Worm (Caenorhabditis elegans): Measurements from ENCODE around the gene odr-1.

odr-1 gene

ce11 chrX:13561954-13562353, 11.2 kb upstream of the odr-1 start:
- TF ChIP-seq ceh-9 (tag; optimal IDR thresholded peaks at IDR 0.05): no peak
- no peak for TF ChIP-seq ama-1 (optimal IDR thresholded peaks at IDR 0.05)
- TF ChIP-seq nhr-12 (tag; optimal IDR thresholded peaks at IDR 0.05): no peak
- no peak for TF ChIP-seq lin-15B (tag; optimal IDR thresholded peaks at IDR 0.05)
- no peak for TF ChIP-seq ztf-11 (tag; optimal IDR thresholded peaks at IDR 0.05)
- no peak for TF ChIP-seq nhr-67 (tag; optimal IDR thresholded peaks at IDR 0.05)
- no peak for TF ChIP-seq mml-1 (tag; optimal IDR thresholded peaks at IDR 0.05)
- TF ChIP-seq eor-1 (tag; optimal IDR thresholded peaks at IDR 0.05): no peak
- no peak for TF ChIP-seq pha-4 (tag; optimal IDR thresholded peaks at IDR 0.05)
- TF ChIP-seq unc-39 (tag; optimal IDR thresholded peaks at IDR 0.05): no peak
- TF ChIP-seq jun-1 (tag; optimal IDR thresholded peaks at IDR 0.05): no peak

DNA sequence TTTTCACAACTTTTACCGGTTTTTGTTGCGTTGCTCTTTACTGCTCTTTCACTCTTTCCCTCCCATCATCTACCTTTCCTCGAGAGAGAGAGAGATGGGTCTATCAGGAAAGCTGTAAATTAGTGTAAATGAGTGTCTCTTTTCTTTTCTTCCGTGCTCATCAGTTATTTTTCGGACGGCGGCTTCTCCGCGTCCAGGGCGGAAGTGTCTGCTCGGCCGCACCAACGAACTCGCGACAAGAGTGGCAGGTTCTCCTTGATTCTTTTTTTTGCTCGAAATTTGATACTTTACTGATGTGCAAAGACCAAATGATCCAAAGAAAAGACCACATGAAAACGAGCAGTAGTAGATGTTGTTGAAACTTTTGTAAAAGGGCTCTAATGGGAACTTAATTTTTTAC, 7.9 kb upstream of the odr-1 start:
- TF ChIP-seq aly-2 (tag; optimal IDR thresholded peaks at IDR 0.05): no peak
- peak; percentile 2 for TF ChIP-seq lin-39 (tag; optimal IDR thresholded peaks at IDR 0.05)
- TF ChIP-seq fos-1 (tag; optimal IDR thresholded peaks at IDR 0.05): no peak

- TF ChIP-seq R02D3.7 (tag; optimal IDR thresholded peaks at IDR 0.05) (no peak), unc-39 (tag; optimal IDR thresholded peaks at IDR 0.05) (no peak), daf-12 (tag; optimal IDR thresholded peaks at IDR 0.05) (no peak), jun-1 (tag; optimal IDR thresholded peaks at IDR 0.05) (no peak), nhr-237 (tag; optimal IDR thresholded peaks at IDR 0.05) (no peak), ztf-4 (tag; optimal IDR thresholded peaks at IDR 0.05) (no peak), nfya-1 (tag; optimal IDR thresholded peaks at IDR 0.05; ENCODE audit: insufficient read depth) (no peak), nhr-76 (tag; optimal IDR thresholded peaks at IDR 0.05) (no peak), skn-1 (tag; optimal IDR thresholded peaks at IDR 0.05) (no peak), mdl-1 (tag; optimal IDR thresholded peaks at IDR 0.05) (no peak), nhr-25 (tag; optimal IDR thresholded peaks at IDR 0.05) (no peak), aly-2 (tag; optimal IDR thresholded peaks at IDR 0.05) (no peak)
These were observed 5.3 kb upstream of the odr-1 start, which contains the start of gene glb-20 for ce11 chrX:13556066-13556465. TSS of gene glb-20 (minus strand) at chrX:13556166.

DNA sequence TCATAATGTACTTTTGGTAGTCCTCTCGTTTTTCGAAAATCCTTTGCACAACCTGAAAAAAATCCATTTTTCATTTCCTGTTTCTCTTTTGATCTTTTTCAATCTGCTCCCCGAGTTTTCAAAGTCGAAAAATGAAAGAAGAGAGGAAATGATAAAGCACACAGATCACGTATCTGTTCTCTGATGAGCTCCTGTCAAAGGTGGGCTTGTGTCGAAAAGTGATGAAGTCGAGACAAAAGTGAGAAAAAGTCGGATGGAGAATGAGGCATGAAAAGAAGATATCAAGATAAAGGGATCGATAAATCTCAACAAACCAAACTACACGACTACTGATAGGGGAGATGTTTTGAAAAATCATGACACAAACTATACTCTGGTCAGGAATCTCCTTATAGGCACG, 4.3 kb upstream of the odr-1 start:
- peak; percentile 8 for TF ChIP-seq nfya-1 (tag; optimal IDR thresholded peaks at IDR 0.05; ENCODE audit: insufficient read depth)
- TF ChIP-seq ZK546.5 (tag; optimal IDR thresholded peaks at IDR 0.05): no peak
- no peak for TF ChIP-seq hmg-11 (tag; optimal IDR thresholded peaks at IDR 0.05)
- no peak for TF ChIP-seq ceh-9 (tag; optimal IDR thresholded peaks at IDR 0.05)
- no peak for TF ChIP-seq egl-5 (tag; optimal IDR thresholded peaks at IDR 0.05)
- TF ChIP-seq ama-1 (optimal IDR thresholded peaks at IDR 0.05): no peak
- no peak for TF ChIP-seq daf-12 (tag; optimal IDR thresholded peaks at IDR 0.05)
- TF ChIP-seq ceh-82 (tag; optimal IDR thresholded peaks at IDR 0.05): no peak
- TF ChIP-seq lin-39 (tag; optimal IDR thresholded peaks at IDR 0.05): peak; percentile 14
- TF ChIP-seq unc-62 (GFP tag; optimal IDR thresholded peaks at IDR 0.05): no peak
- TF ChIP-seq lsy-12 (tag; optimal IDR thresholded peaks at IDR 0.05): no peak
- TF ChIP-seq nhr-11 (tag; optimal IDR thresholded peaks at IDR 0.05): peak; percentile 41
- TF ChIP-seq ztf-11 (tag; optimal IDR thresholded peaks at IDR 0.05): no peak

- peak; percentile 15 for TF ChIP-seq nhr-43 (tag; optimal IDR thresholded peaks at IDR 0.05; ENCODE audit: poor library complexity, severe bottlenecking)
- TF ChIP-seq nhr-11 (tag; optimal IDR thresholded peaks at IDR 0.05): no peak
- peak; percentile 96 for TF ChIP-seq ama-1 (optimal IDR thresholded peaks at IDR 0.05)
These were observed 6.2 kb downstream of the odr-1 start for ce11 chrX:13544544-13545021.

DNA sequence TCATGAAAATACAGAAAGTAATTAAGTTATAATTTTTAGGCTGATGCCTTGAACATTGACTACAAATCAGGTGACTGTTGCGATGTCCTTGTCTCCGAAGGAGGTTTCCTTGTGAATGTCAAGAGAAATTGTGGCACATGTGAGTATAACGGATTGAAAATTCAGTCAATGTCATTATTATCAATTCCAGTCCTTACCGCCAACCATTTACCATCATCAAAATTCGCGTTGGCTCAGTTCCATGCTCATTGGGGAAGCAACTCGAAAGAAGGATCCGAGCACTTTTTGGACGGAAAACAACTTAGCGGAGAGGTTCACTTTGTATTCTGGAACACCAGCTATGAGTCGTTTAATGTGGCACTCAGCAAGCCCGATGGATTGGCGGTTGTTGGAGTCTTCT, 7.4 kb downstream of the odr-1 start:
- TF ChIP-seq ceh-16 (tag; optimal IDR thresholded peaks at IDR 0.05): no peak
- peak; percentile 51 for TF ChIP-seq ama-1 (optimal IDR thresholded peaks at IDR 0.05)
- no peak for TF ChIP-seq ztf-11 (tag; optimal IDR thresholded peaks at IDR 0.05)
- TF ChIP-seq jun-1 (tag; optimal IDR thresholded peaks at IDR 0.05): no peak
- TF ChIP-seq lin-39 (tag; optimal IDR thresholded peaks at IDR 0.05): no peak
- no peak for TF ChIP-seq egl-27 (tag; optimal IDR thresholded peaks at IDR 0.05)
- no peak for TF ChIP-seq ceh-9 (tag; optimal IDR thresholded peaks at IDR 0.05)
- no peak for TF ChIP-seq tbx-2 (tag; optimal IDR thresholded peaks at IDR 0.05)

Data from whole organism, L3 larva.